Worm (Caenorhabditis elegans) whole organism, dauer: ENCODE data around the gene cif-1.
A peak's percentile ranks its signal among the peaks of the same experiment; 100 is the strongest.
"Not testable (repeated sequence)": the region's sequence is repeated elsewhere in the genome, so short reads cannot be mapped to it uniquely, and the experiment has no call there.

Source experiments
- unc-62 ChIP-seq: sonication (generic microtip); optimal IDR thresholded peaks from 2 replicates; lab custom pipeline; 2017; ENCODE audit warnings: missing biosample characterization, missing genetic modification reagents, missing genetic modification characterization

The cif-1 gene

DNA sequence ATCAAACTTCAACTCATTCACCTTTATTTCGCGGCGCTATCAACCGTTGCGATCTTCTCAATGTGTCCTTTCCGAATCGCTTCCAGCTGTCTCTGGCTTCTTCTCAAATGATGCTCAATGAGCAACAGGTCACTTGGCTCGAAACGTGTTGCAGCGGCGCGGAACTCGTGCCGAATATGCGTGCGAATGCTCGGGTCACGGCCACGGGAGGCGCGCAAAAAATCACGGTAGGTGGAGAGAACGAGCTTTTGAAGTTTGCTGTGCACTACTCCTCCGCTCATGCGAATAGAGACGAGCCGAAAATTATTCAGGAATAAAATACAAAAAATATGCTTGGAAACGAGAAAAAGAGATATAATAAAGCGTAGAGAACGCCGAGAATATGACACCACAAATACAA is at the start of gene cif-1:
Gene cif-1 (minus strand): TSS at position 297 of the 400 bp plus-strand sequence.
- no peak for TF ChIP-seq unc-62 (GFP tag; lab: Kevin White, UChicago)

DNA sequence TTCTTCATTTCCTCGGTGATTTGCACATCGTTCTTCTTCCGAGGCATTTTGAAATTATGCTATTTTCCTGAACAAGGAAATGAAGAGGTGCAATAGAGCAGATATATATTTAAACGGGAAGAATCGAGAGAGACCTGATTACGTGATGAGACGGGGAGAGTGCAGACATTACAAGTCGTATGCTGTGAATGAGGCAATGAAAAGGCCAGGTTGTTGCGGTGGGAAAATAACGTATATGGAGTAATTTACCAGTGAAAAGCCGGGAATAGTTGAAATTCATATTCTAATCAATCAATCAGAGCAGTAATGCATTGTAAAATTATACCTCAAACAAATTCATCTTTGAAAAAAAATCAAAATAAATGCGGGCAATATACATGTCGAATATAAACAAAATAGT is 48.1 kb upstream of the cif-1 start, which contains the start of gene Y17G9B.8:
Gene Y17G9B.8 (minus strand): TSS at position 182 of the 400 bp plus-strand sequence.
- no peak for TF ChIP-seq unc-62 (GFP tag; lab: Kevin White, UChicago)

DNA sequence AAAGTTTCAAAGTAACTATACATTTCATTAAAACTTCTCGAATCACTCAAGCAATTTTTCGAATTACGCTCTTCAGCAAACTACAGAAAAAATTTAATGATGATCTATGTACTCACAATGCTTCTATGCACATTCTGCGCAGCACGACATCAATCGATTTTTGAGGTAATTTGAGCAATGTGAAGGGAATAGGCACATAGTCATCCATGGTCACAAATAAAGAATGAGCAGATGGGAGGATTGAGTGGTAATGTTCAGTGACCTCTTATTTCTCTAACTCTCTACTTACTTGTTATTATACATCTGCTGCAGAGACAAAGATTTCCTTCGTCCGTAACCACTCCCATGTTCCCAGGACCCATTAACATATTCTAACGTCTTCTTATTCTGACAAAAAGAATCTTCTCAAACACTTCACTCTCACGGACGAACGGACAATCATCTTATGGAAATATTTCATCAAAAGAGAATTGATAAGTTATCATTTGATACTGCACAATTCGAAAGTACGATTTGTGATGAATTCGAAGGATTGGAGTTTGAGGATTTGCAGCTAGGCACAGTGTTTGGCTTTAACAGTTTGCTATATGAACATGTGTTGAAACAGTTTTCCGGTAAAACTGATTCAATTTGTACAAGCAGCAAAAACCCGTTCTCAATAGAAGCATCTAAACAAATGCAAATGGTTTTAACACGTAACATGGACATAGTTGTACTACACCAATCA is 45.5 kb upstream of the cif-1 start, which contains the start of the genes fbxb-77 and Y17G9B.11:
Gene fbxb-77 (minus strand): TSS at position 229 of the 727 bp plus-strand sequence.
Gene Y17G9B.11 (plus strand): TSS at position 677 of the 727 bp plus-strand sequence.
- TF ChIP-seq unc-62 (GFP tag; lab: Kevin White, UChicago): no peak

DNA sequence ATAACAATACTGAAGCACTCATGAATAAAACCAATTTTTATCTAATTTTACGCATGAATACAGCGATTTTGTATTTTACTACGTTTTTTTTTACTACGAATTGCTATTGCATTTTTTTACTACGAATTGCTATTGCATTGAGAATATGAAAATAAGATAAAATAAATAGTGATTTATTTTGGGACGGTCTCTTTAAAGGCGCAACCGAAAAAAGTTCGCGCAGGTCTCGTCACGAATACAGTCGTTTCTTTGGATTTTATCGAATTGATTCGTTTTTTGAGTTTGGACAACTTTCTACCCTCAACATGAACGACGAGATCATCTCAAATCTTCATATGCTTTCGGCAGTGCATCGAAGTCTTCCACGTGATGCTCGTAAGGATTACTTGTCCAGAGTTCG is 41.3 kb upstream of the cif-1 start, which contains the start of gene Y17G9B.4:
Gene Y17G9B.4 (plus strand): TSS at position 306 of the 400 bp plus-strand sequence.
- TF ChIP-seq unc-62 (GFP tag; lab: Kevin White, UChicago): no peak

DNA sequence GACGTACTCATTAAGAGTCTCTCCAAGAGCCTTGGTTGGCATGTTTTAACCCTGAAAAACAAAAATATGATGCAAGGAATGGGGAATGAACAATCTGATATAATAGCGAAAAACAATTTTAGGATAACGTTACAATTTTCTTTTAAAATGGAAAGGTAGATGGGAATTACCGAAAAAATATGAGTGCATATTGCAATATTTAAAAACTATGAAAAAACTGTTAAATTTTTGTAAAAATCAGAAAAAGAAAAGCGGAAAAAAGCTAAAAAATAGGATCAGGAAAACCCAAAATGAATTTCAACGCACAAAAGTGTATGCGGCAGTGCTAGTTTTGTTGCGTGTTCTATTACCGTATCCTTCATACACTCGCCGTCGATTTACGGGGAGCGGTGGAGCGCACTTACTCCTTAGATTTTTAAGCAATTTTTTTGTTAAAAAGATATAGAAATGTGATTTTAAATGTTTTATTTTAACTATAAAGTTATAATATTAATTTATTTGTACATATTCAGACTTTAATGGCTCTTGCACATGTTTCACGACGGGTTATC is 39.2 kb upstream of the cif-1 start, which contains the start of the genes rpl-20 and Y17G9B.5:
Gene rpl-20 (minus strand): TSS at position 51 of the 551 bp plus-strand sequence.
Gene Y17G9B.5 (plus strand): TSS at position 513 of the 551 bp plus-strand sequence.
- TF ChIP-seq unc-62 (GFP tag; lab: Kevin White, UChicago): peak; percentile 61

DNA sequence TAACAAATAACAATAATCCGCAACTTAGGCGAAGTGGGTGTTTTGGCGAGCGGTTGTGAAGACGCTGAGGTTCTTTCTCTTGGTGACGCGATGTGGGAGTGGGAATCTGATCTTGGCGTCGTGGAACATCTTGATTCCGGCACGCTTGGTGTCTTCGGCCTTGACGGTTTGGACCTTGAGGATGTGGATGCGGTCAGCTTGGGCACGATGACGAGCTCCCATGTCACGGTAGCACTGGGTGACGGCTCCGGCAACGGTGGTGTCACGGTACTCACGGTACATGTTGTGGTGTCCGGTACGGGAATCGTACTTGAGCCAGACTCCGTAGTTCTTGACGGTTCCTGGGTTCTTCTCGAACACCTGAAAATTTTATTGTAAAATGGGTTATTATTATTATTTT is 38.6 kb upstream of the cif-1 start:
- no peak for TF ChIP-seq unc-62 (GFP tag; lab: Kevin White, UChicago)

DNA sequence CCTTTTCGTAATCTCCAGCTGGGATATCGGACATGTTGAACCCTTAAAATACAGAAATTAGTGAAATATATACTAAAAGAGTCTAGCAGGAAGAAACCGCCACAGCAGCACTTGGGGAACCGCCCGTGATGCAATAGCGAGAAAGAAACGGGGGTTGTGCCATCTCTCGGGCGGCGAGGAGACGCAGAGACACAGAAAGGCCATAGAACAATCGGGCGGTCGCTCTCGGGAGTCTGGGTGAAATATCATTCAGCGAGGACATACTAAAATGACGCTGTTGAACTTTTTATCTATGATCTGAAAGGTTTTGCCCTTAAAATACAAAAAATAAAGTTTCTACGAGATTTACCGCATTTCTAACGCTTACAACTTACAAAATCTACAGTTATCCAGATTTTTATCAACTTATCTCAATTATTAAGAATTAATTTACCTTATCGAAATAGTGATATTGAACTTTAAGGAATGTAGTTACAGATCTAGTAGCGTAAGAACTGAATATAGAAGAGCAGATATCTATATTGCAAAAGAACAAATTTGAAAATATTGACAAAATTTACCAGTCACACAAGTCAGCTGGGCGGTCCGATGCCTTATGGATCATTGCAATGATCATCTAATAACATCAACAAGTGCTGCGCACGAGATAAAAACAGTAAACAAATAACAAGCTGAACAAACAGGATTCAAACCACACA is 38.0 kb upstream of the cif-1 start, which contains the start of gene cyc-2.1:
Gene cyc-2.1 (minus strand): TSS at position 605 of the 698 bp plus-strand sequence.
- TF ChIP-seq unc-62 (GFP tag; lab: Kevin White, UChicago): no peak

DNA sequence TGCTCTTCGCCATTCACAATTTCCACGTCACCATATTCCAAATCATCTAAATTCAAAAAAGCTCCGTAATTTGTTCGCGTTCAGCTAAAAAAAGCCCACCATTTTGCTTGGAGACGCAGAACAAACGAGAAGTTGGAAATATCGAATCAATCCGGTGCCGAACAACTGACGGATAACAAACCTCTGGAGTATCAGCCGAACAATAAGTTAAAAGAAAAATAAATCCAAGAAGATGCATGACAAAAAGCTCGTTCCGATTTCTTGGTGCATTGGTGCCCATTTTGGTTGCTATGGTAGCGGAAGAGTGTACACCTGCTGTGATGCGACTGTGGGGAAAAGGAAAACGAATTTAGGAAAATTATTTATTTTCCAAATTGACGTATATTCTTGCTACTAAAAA is 37.0 kb upstream of the cif-1 start, which contains the start of gene tctn-1:
Gene tctn-1 (minus strand): TSS at position 280 of the 400 bp plus-strand sequence.
- TF ChIP-seq unc-62 (GFP tag; lab: Kevin White, UChicago): no peak

DNA sequence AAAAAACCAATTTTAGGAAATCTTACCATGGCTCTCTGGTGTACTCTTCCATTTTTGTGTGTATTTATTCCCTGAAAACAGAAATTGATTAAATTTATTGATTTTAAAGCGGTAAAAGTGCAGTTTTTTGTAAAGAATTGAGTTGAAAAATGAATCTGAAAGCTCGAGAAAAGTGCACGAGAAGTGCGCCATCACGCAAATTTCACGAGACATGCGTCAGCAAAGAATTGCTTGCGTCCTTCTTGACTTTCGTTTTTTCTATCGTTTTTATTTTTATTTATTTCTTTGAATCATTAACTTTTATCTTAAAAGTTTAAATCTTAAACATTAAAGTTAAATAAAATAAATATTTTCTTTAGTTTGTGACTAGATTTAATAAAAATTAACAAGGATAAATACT is 34.9 kb upstream of the cif-1 start, which contains the start of gene timm-17B.1:
Gene timm-17B.1 (minus strand): TSS at position 71 of the 400 bp plus-strand sequence.
- TF ChIP-seq unc-62 (GFP tag; lab: Kevin White, UChicago): no peak

DNA sequence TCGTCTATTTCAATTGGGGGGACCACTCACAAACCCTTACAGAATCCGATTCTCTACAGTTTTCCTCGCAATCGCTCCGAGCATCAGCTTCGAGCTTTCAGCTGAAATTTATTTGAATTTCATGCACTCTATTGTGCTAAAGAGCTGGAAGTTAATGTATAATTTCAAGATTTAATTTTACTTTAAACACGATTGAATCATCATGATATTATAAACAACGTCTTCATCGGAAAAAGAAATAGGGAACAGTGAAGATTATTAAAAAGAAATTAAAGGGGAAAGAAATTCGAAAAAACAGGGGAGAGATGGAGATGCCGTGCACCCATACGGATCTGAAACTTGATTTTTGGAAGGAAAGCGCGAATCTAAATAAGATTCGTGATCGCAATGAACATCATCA is 33.6 kb upstream of the cif-1 start, which contains the start of gene hoe-1:
Gene hoe-1 (minus strand): TSS at position 101 of the 400 bp plus-strand sequence.
- no peak for TF ChIP-seq unc-62 (GFP tag; lab: Kevin White, UChicago)

DNA sequence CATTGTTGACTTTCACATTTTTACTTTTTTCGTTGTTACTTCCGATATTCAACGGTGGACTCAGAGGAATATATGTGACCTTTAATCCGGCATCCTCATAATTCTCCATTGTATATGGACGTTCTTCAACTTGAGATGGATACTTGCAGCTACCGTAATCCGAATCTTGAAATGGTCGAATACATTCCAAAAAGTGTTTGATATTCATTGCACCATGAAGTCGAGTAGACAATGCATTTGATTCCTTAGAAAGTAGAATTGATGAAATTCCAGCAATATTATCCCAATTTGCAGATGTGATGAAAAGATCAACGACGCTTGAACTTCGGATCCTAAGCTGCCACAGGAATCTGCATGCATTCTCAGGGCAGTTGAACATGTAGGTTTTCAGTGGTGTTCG is 31.9 kb upstream of the cif-1 start:
- no peak for TF ChIP-seq unc-62 (GFP tag; lab: Kevin White, UChicago)

DNA sequence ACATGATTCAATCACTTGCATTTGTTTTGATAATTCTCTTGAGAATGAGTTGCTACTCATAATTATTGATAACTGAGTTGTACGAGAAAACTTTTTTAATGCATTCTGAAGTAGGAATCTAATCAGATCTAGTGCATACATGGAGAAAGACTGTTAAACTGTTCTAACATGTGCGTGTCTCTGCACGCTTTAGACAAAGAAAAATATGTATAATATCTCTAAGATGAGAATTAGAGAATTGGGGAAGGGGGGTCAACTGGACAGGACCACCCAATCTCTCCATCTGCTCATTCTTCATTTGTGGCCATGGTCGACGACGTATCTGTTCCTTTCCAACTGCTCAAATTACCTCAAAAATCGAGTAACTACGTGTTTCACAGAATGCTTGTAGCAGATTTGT is 26.7 kb upstream of the cif-1 start, which contains the start of gene fbxb-78:
Gene fbxb-78 (plus strand): TSS at position 301 of the 400 bp plus-strand sequence.
- TF ChIP-seq unc-62 (GFP tag; lab: Kevin White, UChicago): no peak

DNA sequence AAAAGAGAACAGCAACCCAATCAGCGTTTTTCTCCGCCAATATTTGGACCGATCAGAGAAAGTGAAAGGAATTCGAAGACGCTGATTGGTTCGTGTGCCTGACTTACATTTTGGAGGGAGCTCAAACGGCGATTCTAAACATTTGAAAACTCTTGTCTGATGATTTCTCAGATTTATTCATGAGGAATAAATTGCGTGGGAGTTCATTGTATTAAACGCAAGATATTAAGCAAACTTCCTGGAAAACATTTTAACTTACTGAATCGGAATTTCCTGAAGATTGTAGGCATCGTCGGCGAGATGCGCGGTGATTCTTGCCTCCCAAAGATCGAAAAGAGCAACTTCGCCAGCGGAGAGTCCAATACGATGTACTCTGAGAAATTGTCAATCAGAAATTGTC is 14.0 kb upstream of the cif-1 start, which contains the start of gene K08F11.1:
Gene K08F11.1 (plus strand): TSS at position 301 of the 400 bp plus-strand sequence.
- TF ChIP-seq unc-62 (GFP tag; lab: Kevin White, UChicago): no peak

DNA sequence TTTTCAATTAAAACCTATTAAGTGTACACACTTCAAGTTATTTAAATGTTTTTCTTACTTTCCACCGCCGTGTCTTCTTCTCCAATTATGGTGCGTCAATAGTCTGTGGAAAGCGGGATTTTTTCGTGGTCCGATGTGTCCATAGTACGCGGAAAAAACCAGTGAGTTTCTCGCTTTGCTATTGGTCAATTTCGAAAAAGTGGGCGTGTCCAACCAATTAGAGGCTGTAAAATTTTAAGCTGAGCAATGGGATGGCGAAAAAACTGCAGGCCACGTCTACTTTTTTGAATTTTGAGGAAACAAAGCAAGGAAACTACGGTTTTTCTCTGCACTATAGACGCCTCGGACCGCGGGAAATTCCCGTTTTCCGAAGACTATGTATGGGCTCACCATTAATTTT is 13.1 kb upstream of the cif-1 start:
- no peak for TF ChIP-seq unc-62 (GFP tag; lab: Kevin White, UChicago)

DNA sequence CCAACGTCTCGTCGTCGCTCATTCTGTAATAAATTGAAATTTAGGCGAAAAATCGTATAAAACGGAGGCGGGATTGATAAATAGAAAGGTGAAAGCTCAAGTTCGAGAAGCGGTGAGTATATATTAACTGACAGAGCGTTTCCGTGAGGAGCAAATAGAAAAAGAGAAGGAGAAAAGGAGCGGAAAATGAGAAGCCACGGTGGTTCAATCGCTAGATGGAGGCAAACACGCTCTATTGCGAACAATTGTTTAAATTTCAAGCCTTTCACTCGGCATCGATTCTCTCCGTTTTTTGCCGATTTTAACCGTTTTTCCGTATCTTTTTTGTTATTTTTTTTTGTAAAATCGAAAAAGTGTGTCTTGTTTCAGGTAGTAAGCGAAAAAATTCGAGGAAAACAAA is 5.2 kb upstream of the cif-1 start, which contains the start of gene miro-1:
Gene miro-1 (minus strand): TSS at position 23 of the 400 bp plus-strand sequence.
- TF ChIP-seq unc-62 (GFP tag; lab: Kevin White, UChicago): not testable (repeated sequence)
